Fruit fly (Drosophila melanogaster): ENCODE measurements around the gene cmpy.
A peak's percentile ranks its signal among the peaks of the same experiment; 100 is the strongest.

cmpy gene

DNA sequence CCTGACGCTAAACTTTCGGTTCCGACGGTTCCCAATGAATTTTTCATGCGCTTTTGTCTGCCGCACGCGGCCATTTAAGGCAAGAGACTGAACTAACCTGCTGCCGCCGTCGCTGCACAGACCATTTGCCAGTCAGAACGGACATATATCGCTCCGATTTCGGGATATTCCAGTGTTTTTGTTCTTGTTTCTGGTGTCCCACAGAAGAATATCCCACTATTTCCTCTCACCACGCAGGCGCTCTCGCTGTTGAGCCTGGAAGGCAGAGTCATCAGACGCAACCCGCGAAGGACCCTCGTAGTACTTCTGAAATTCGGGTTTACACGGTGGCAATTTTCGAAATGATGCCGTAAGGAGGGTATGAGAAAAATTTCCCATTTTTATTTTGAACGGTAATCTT, at the start of gene cmpy:
cmpy (minus strand) TSS at position 101 of the 400 bp plus-strand sequence.
- TF ChIP-seq CG7372 (GFP tag; IDR thresholded peaks at IDR 0.05) (no peak), Mrtf (GFP tag; IDR thresholded peaks at IDR 0.05) (no peak), CG8290 (GFP tag; optimal IDR thresholded peaks at IDR 0.05) (no peak), CG8290 (tag; optimal IDR thresholded peaks at IDR 0.05) (no peak), HHEX (GFP tag; optimal IDR thresholded peaks at IDR 0.05) (no peak), Ets97D (GFP tag; optimal IDR thresholded peaks at IDR 0.05) (no peak), abd-A (tag; optimal IDR thresholded peaks at IDR 0.05) (peak; percentile 26), CG34224 (GFP tag; IDR thresholded peaks at IDR 0.05; ENCODE audit: partially characterized antibody) (no peak), amos (GFP tag; IDR thresholded peaks at IDR 0.05; ENCODE audit: partially characterized antibody) (no peak; the same call in 1 of the 2 replicates), tx (GFP tag; optimal IDR thresholded peaks at IDR 0.05) (no peak), row (GFP tag; IDR thresholded peaks at IDR 0.05) (0 out of 3 replicates have a peak, but pooled peaks have one; percentile 30), CG9609 (GFP tag; optimal IDR thresholded peaks at IDR 0.05) (no peak), CG7839 (tag; optimal IDR thresholded peaks at IDR 0.05) (no peak), CG15011 (GFP tag; optimal IDR thresholded peaks at IDR 0.05) (no peak), Xbp1 (GFP tag; optimal IDR thresholded peaks at IDR 0.05) (no peak), CG6791 (GFP tag; IDR thresholded peaks at IDR 0.05; ENCODE audit: partially characterized antibody) (no peak), jing (GFP tag; optimal IDR thresholded peaks at IDR 0.05) (no peak), sr (GFP tag; IDR thresholded peaks at IDR 0.05) (no peak), Doc2 (GFP tag; IDR thresholded peaks at IDR 0.05) (no peak), CG12659 (GFP tag; optimal IDR thresholded peaks at IDR 0.05) (peak; percentile 7), CG6689 (GFP tag; IDR thresholded peaks at IDR 0.05) (no peak), dimm (GFP tag; IDR thresholded peaks at IDR 0.05) (no peak), pita (GFP tag; optimal IDR thresholded peaks at IDR 0.05) (no peak), Bgb (GFP tag; IDR thresholded peaks at IDR 0.05; ENCODE audit: partially characterized antibody) (peak; percentile 26; the same call in 1 of the 2 replicates), Hey (tag; optimal IDR thresholded peaks at IDR 0.05) (no peak), CG6765 (GFP tag; optimal IDR thresholded peaks at IDR 0.05) (no peak), pnt (GFP tag; optimal IDR thresholded peaks at IDR 0.05) (no peak), CG12942 (GFP tag; optimal IDR thresholded peaks at IDR 0.05) (no peak), CG7745 (tag; optimal IDR thresholded peaks at IDR 0.05) (no peak), ewg (GFP tag; optimal IDR thresholded peaks at IDR 0.05) (peak; percentile 52), nerfin-2 (GFP tag; IDR thresholded peaks at IDR 0.05; ENCODE audit: partially characterized antibody) (0 out of 2 replicates have a peak, but pooled peaks have one; percentile 16), Dfd (GFP tag; optimal IDR thresholded peaks at IDR 0.05) (no peak), Adf1 (GFP tag; IDR thresholded peaks at IDR 0.05) (0 out of 2 replicates have a peak, but pooled peaks have one; percentile 10), Bteb2 (GFP tag; optimal IDR thresholded peaks at IDR 0.05) (no peak), salm (tag; optimal IDR thresholded peaks at IDR 0.05) (no peak), vvl (GFP tag; IDR thresholded peaks at IDR 0.05) (no peak), tio (GFP tag; optimal IDR thresholded peaks at IDR 0.05) (no peak), Jarid2 (GFP tag; optimal IDR thresholded peaks at IDR 0.05) (peak; percentile 8), CG15073 (GFP tag; optimal IDR thresholded peaks at IDR 0.05) (no peak), Asciz (GFP tag; optimal IDR thresholded peaks at IDR 0.05) (no peak), CG2875 (GFP tag; optimal IDR thresholded peaks at IDR 0.05) (no peak), CG11456 (GFP tag; IDR thresholded peaks at IDR 0.05) (0 out of 3 replicates have a peak, but pooled peaks have one; percentile 18), CG14441 (GFP tag; IDR thresholded peaks at IDR 0.05) (no peak), phol (tag; optimal IDR thresholded peaks at IDR 0.05) (no peak), Pdp1 (GFP tag; optimal IDR thresholded peaks at IDR 0.05) (no peak), ERR (GFP tag; optimal IDR thresholded peaks at IDR 0.05) (no peak), CG3281 (GFP tag; optimal IDR thresholded peaks at IDR 0.05) (no peak), CG13894 (tag; optimal IDR thresholded peaks at IDR 0.05) (peak; percentile 47), Meics (GFP tag; optimal IDR thresholded peaks at IDR 0.05) (no peak), pfk (GFP tag; optimal IDR thresholded peaks at IDR 0.05) (no peak), CG15601 (tag; optimal IDR thresholded peaks at IDR 0.05) (peak; percentile 8)

Data from whole organism, embryonic.